Fruit fly (Drosophila melanogaster) whole organism, pupa: ENCODE results near the gene Alms1a.

Source experiments
- CG12605 ChIP-seq: fragments of 200-800 bp; sonication (Bioruptor generic); IDR thresholded peaks from 2 replicates; pipeline ENCODE4 v1.3.6; 2022; ENCODE audit warnings: missing biosample characterization, missing genetic modification characterization
- CG17806 ChIP-seq: fragments of 200-800 bp; sonication (Bioruptor generic); optimal IDR thresholded peaks from 2 replicates; lab custom pipeline; 2018; ENCODE audit warnings: missing biosample characterization, mild to moderate bottlenecking, missing genetic modification characterization, moderate library complexity
- CG34367 ChIP-seq: fragments of 200-800 bp; sonication (Bioruptor generic); optimal IDR thresholded peaks from 2 replicates; lab custom pipeline; 2018; ENCODE audit warnings: missing biosample characterization, mild to moderate bottlenecking, missing genetic modification characterization
- CG4496 ChIP-seq: fragments of 200-800 bp; sonication (Bioruptor generic); IDR thresholded peaks from 3 replicates; pipeline ENCODE4 v1.3.6; 2022; ENCODE audit warnings: missing biosample characterization, missing genetic modification characterization
- CG9948 ChIP-seq: fragments of 200-800 bp; sonication (Bioruptor generic); optimal IDR thresholded peaks from 2 replicates; lab custom pipeline; 2018; ENCODE audit warnings: missing biosample characterization, mild to moderate bottlenecking, missing genetic modification characterization, moderate library complexity
- EcR ChIP-seq: fragments of 200-800 bp; sonication (Bioruptor generic); optimal IDR thresholded peaks from 3 replicates; lab custom pipeline; 2019; ENCODE audit warnings: missing biosample characterization, missing genetic modification characterization, mild to moderate bottlenecking, moderate library complexity, missing genetic modification reagents
- Ets98B ChIP-seq: fragments of 200-800 bp; sonication (Bioruptor generic); IDR thresholded peaks from 2 replicates; pipeline ENCODE4 v1.3.6; 2022; ENCODE audit warnings: missing biosample characterization, missing genetic modification characterization
- Pif1A ChIP-seq: fragments of 200-800 bp; sonication (Bioruptor generic); optimal IDR thresholded peaks from 3 replicates; lab custom pipeline; 2016; ENCODE audit warnings: missing biosample characterization, missing genetic modification characterization
- fd96Ca ChIP-seq: fragments of 200-800 bp; sonication (Bioruptor generic); IDR thresholded peaks from 3 replicates; pipeline ENCODE4 v1.3.6; 2022; ENCODE audit warnings: missing biosample characterization, missing genetic modification characterization
- rn ChIP-seq: fragments of 200-800 bp; sonication (Bioruptor generic); IDR thresholded peaks from 2 replicates; pipeline ENCODE4 v1.3.6; 2022; ENCODE audit warnings: missing biosample characterization, missing genetic modification characterization

- TF ChIP-seq fd96Ca (GFP tag; lab: Robert Waterston, UW), result no peak
- TF ChIP-seq CG17806, result no peak
- no peak for TF ChIP-seq rn (GFP tag; lab: Robert Waterston, UW)
- TF ChIP-seq Pif1A (GFP tag; lab: Kevin White, UChicago), result no peak
- no peak for TF ChIP-seq CG34367 (tag; lab: Kevin White, UChicago)
- no peak for TF ChIP-seq CG12605 (GFP tag; lab: Robert Waterston, UW)
- TF ChIP-seq CG9948, result no peak
- no peak for TF ChIP-seq Ets98B (GFP tag; lab: Robert Waterston, UW)
- TF ChIP-seq EcR (GFP tag; lab: Kevin White, UChicago), result no peak
- no peak for TF ChIP-seq CG4496 (GFP tag; lab: Robert Waterston, UW)
These were observed 39.2 kb upstream of the Alms1a start for dm6 chrX:4675054-4675453.
